Worm (Caenorhabditis elegans) whole organism, early embryonic: ENCODE results near the gene patr-1.

ENCODE experiments used
- B0310.2 ChIP-seq: sonication (generic microtip); optimal IDR thresholded peaks from 2 replicates; lab custom pipeline; 2016; ENCODE audit warnings: mild to moderate bottlenecking, missing genetic modification characterization, missing compliant biosample characterization
- F13C5.2 ChIP-seq: sonication (generic microtip); optimal IDR thresholded peaks from 2 replicates; lab custom pipeline; 2017; ENCODE audit warnings: mild to moderate bottlenecking, missing genetic modification characterization, inconsistent platforms, missing compliant biosample characterization
- aly-1 ChIP-seq: sonication (generic microtip); optimal IDR thresholded peaks from 2 replicates; lab custom pipeline; 2016; ENCODE audit warnings: missing genetic modification characterization, missing compliant biosample characterization
- ama-1 ChIP-seq: fragments of 150-350 bp; optimal IDR thresholded peaks from 2 replicates; lab custom pipeline; 2014
- ceh-13 ChIP-seq: fragments of 200-800 bp; sonication (Bioruptor generic); optimal IDR thresholded peaks from 2 replicates; lab custom pipeline; 2018; ENCODE audit warnings: mild to moderate bottlenecking, missing genetic modification characterization, missing compliant biosample characterization
- ceh-36 ChIP-seq: sonication (generic microtip); optimal IDR thresholded peaks from 2 replicates; lab custom pipeline; 2016; ENCODE audit warnings: missing genetic modification characterization, inconsistent platforms, missing compliant biosample characterization
- ets-7 ChIP-seq: sonication (generic microtip); optimal IDR thresholded peaks from 2 replicates; lab custom pipeline; 2016; ENCODE audit warnings: missing genotype, missing genetic modification characterization, missing compliant biosample characterization
- flt-1 ChIP-seq: fragments of 200-800 bp; sonication (Bioruptor generic); IDR thresholded peaks from 2 replicates; pipeline ENCODE4 v1.3.6; 2022; ENCODE audit warnings: missing genetic modification characterization, missing compliant biosample characterization
- hmbx-1 ChIP-seq: sonication (generic microtip); optimal IDR thresholded peaks from 2 replicates; lab custom pipeline; 2016; ENCODE audit warnings: mild to moderate bottlenecking, missing genetic modification characterization, missing compliant biosample characterization
- hmg-4 ChIP-seq: fragments of 200-800 bp; sonication (Bioruptor generic); optimal IDR thresholded peaks from 2 replicates; lab custom pipeline; 2018; ENCODE audit warnings: mild to moderate bottlenecking, missing genetic modification characterization, missing compliant biosample characterization
- hnd-1 ChIP-seq: sonication (generic microtip); optimal IDR thresholded peaks from 2 replicates; lab custom pipeline; 2016; ENCODE audit warnings: missing genetic modification characterization, missing compliant biosample characterization
- pes-1 ChIP-seq: fragments of 200-800 bp; sonication (Bioruptor generic); IDR thresholded peaks from 2 replicates; pipeline ENCODE4 v1.3.6; 2022; ENCODE audit warnings: missing genetic modification reagents, missing genetic modification characterization, missing compliant biosample characterization
- scrt-1 ChIP-seq: fragments of 200-800 bp; sonication (Bioruptor generic); IDR thresholded peaks from 2 replicates; pipeline ENCODE4 v1.3.6; 2022; ENCODE audit warnings: missing genetic modification characterization, missing compliant biosample characterization
- sea-1 ChIP-seq: fragments of 200-800 bp; sonication (Bioruptor generic); conservative IDR thresholded peaks from 2 replicates; pipeline ENCODE4 v1.3.6; 2022; ENCODE audit warnings: missing genetic modification characterization, missing compliant biosample characterization
- tbx-11 ChIP-seq: fragments of 200-800 bp; sonication (Bioruptor generic); IDR thresholded peaks from 2 replicates; pipeline ENCODE4 v1.3.6; 2022; ENCODE audit warnings: missing genetic modification characterization, missing compliant biosample characterization
- tbx-37 ChIP-seq: fragments of 200-800 bp; sonication (Bioruptor generic); conservative IDR thresholded peaks from 2 replicates; pipeline ENCODE4 v1.3.6; 2022; ENCODE audit warnings: missing genetic modification reagents, missing genetic modification characterization, missing compliant biosample characterization
- tra-4 ChIP-seq: sonication (generic microtip); optimal IDR thresholded peaks from 2 replicates; lab custom pipeline; 2017; ENCODE audit warnings: missing genetic modification characterization, missing compliant biosample characterization

The patr-1 gene

ce11 chrII:11765506-11766152 is 12.1 kb downstream of the patr-1 start:
- TF ChIP-seq scrt-1 (no peak), hmg-4 (GFP tag; lab: Kevin White, UChicago) (no peak), hnd-1 (tag; lab: Kevin White, UChicago) (no peak), B0310.2 (tag; lab: Kevin White, UChicago) (no peak), flt-1 (GFP tag; lab: Robert Waterston, UW) (no peak), ceh-36 (tag; lab: Kevin White, UChicago) (no peak), tra-4 (no peak), aly-1 (tag; lab: Kevin White, UChicago) (no peak), ets-7 (no peak), sea-1 (GFP tag; lab: Robert Waterston, UW) (no peak), ama-1 (no peak), tbx-37 (GFP tag; lab: Robert Waterston, UW) (no peak), tbx-11 (GFP tag; lab: Robert Waterston, UW) (no peak), ceh-13 (no peak), pes-1 (GFP tag; lab: Robert Waterston, UW) (no peak), hmbx-1 (no peak), F13C5.2 (tag; lab: Kevin White, UChicago) (no peak)

DNA sequence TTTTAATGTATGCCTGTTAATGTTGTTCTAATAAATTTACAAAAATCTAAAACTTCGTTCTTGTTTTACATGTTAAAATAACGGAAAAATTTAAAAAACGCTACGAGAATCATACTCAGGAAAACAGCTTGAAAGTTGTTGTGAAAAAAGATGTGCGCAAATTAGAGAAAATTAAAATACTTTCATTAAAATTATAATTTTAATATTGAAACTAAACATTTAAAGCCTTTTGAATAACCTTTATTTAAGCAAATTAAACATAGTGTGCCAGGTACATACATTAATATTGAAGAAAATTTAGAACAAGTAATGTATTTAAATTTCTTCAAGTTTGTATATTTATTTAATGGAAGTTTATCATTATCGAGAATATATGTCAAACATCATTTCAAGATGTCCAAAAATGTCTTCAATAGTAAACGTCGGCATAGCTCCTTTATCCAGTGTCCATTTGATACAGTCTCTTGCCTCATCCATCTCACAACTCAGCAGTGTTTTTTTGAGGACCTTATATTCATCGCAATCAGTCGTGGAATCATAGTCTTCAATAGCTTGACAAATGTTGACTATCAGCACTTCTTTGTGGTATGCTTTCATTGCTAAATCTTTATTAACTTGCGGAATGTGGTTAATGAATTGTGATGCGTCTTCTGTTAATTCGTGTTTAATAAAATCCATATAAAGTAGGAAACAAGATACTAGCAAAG is 15.8 kb downstream of the patr-1 start:
- TF ChIP-seq pes-1 (GFP tag; lab: Robert Waterston, UW) (no peak), sea-1 (GFP tag; lab: Robert Waterston, UW) (0 out of 2 replicates have a peak, but pooled peaks have one; percentile 65), ceh-13 (no peak), tbx-11 (GFP tag; lab: Robert Waterston, UW) (no peak), ama-1 (no peak), hmbx-1 (no peak)

- TF ChIP-seq hnd-1 (tag; lab: Kevin White, UChicago) (peak; percentile 60), ceh-36 (tag; lab: Kevin White, UChicago) (peak; percentile 42), tra-4 (peak; percentile 47), scrt-1 (peak; percentile 81), F13C5.2 (tag; lab: Kevin White, UChicago) (peak; percentile 68), hmg-4 (GFP tag; lab: Kevin White, UChicago) (peak; percentile 34), B0310.2 (tag; lab: Kevin White, UChicago) (peak; percentile 76), tbx-37 (GFP tag; lab: Robert Waterston, UW) (peak; percentile 71), flt-1 (GFP tag; lab: Robert Waterston, UW) (peak; percentile 82; the same call in 1 of the 2 replicates), sea-1 (GFP tag; lab: Robert Waterston, UW) (peak; percentile 87), tbx-11 (GFP tag; lab: Robert Waterston, UW) (peak; percentile 80), pes-1 (GFP tag; lab: Robert Waterston, UW) (peak; percentile 84)
These were observed 18.5 kb downstream of the patr-1 start, which contains the start of the genes F44E5.4 and F44E5.5 for ce11 chrII:11759277-11759676. F44E5.4 (minus strand) TSS chrII:11759311. F44E5.5 (plus strand) TSS chrII:11759662.

DNA sequence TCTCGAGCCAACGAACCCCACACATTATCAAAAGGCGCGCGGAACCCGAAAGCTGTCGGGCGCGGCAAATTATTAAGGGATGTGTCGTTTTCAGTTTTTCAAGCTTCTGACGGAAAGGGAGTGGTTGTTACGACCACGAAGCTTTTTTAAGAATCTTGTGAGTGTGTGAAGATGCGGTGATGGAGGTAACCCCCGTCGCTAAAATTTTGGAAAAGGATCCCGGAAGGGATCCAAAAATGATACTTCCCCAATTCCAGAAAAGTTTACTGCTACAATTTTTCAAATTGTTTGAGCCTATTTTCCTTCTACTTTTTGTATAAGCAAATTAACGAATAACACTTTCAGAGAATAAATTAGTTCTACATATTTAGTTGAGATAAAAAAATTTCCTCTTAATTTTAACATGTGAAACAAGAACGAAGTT is 21.0 kb downstream of the patr-1 start:
- TF ChIP-seq aly-1 (tag; lab: Kevin White, UChicago) (no peak), ceh-13 (no peak), tbx-11 (GFP tag; lab: Robert Waterston, UW) (no peak), sea-1 (GFP tag; lab: Robert Waterston, UW) (peak; percentile 71; the same call in 1 of the 2 replicates), hmbx-1 (no peak), scrt-1 (no peak), ama-1 (peak; percentile 46), hnd-1 (tag; lab: Kevin White, UChicago) (peak; percentile 2), pes-1 (GFP tag; lab: Robert Waterston, UW) (0 out of 2 replicates have a peak, but pooled peaks have one; percentile 46), hmg-4 (GFP tag; lab: Kevin White, UChicago) (no peak), ets-7 (no peak), F13C5.2 (tag; lab: Kevin White, UChicago) (no peak), tbx-37 (GFP tag; lab: Robert Waterston, UW) (no peak)

ce11 chrII:11753186-11753585 is 24.6 kb downstream of the patr-1 start:
- TF ChIP-seq ama-1 (no peak), tbx-37 (GFP tag; lab: Robert Waterston, UW) (no peak), scrt-1 (no peak), hnd-1 (tag; lab: Kevin White, UChicago) (no peak), hmg-4 (GFP tag; lab: Kevin White, UChicago) (no peak), aly-1 (tag; lab: Kevin White, UChicago) (no peak)

ce11 chrII:11751615-11752174 is 26.0 kb downstream of the patr-1 start:
- TF ChIP-seq ets-7 = no peak
- TF ChIP-seq sea-1 (GFP tag; lab: Robert Waterston, UW) = no peak
- peak; percentile 33 for TF ChIP-seq aly-1 (tag; lab: Kevin White, UChicago)
- TF ChIP-seq tra-4 = no peak
- no peak for TF ChIP-seq B0310.2 (tag; lab: Kevin White, UChicago)
- TF ChIP-seq hnd-1 (tag; lab: Kevin White, UChicago) = no peak
- TF ChIP-seq ceh-13 = no peak

DNA sequence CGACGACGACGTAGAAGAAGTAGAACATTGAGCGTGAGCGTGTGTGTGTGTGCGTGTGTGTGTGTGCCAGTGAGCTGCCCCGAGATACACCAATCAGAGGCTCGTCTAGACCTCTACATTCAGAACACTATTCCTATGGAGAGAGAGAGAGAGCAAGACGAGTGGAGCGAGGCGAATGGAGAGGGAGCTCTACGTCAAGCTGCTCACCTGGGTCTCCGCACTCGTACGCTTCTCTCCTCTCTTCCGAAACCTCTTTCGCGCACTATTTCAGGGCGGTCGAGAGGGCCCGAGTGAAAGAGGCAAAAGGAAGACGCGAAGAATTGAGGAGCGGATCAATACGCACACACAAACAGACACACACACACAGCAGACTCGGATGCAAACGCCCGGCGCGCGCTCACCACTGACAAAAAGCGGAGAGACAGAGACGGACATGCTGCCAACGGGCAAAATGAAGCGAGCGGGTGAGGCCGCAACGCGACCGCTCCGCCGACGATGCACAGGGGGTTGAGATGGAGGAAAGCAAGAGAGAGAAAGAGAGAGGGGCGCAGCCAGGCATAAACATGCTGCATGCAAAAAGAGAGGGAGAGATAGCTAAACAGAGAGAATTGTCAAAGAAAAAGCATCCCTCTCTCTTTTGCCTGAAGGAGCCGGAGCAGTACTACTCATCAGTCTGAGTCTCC is 28.1 kb downstream of the patr-1 start:
- peak; percentile 40; the same call in 1 of the 2 replicates for TF ChIP-seq pes-1 (GFP tag; lab: Robert Waterston, UW)
- no peak for TF ChIP-seq tra-4
- 0 out of 2 replicates have a peak, but pooled peaks have one; percentile 43 for TF ChIP-seq flt-1 (GFP tag; lab: Robert Waterston, UW)
- peak; percentile 93 for TF ChIP-seq hmg-4 (GFP tag; lab: Kevin White, UChicago)
- TF ChIP-seq B0310.2 (tag; lab: Kevin White, UChicago) = peak; percentile 32
- TF ChIP-seq aly-1 (tag; lab: Kevin White, UChicago) = peak; percentile 55
- no peak for TF ChIP-seq ama-1
- TF ChIP-seq hmbx-1 = no peak
- 0 out of 2 replicates have a peak, but pooled peaks have one; percentile 53 for TF ChIP-seq tbx-11 (GFP tag; lab: Robert Waterston, UW)
- 0 out of 2 replicates have a peak, but pooled peaks have one; percentile 51 for TF ChIP-seq scrt-1
- TF ChIP-seq F13C5.2 (tag; lab: Kevin White, UChicago) = peak; percentile 90
- TF ChIP-seq hnd-1 (tag; lab: Kevin White, UChicago) = no peak
- TF ChIP-seq ets-7 = peak; percentile 35
- TF ChIP-seq tbx-37 (GFP tag; lab: Robert Waterston, UW) = no peak
- TF ChIP-seq ceh-36 (tag; lab: Kevin White, UChicago) = no peak
- no peak for TF ChIP-seq ceh-13
- TF ChIP-seq sea-1 (GFP tag; lab: Robert Waterston, UW) = 0 out of 2 replicates have a peak, but pooled peaks have one; percentile 50
